Worm (Caenorhabditis elegans): ENCODE results near the gene Y69H2.9.

DNA sequence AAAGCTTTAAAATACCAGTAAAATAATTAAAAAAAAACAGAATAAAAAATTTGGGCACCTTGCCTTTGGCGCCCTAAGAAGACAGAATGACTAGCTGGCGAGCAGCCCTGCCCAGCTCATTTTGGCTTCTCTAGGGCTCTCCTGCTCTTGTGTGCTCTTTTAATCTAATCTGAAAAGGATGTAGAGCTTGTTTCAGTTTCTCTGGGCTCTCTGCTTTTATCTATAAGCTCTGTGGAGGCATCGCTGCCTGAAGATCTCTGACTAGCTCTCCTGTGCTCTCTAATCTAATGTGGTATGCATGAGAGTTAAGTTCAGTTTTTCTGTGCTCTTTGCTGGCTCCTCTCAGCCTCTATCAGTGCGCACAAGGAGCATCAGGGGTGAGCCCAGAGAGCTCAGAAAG lies 24.5 kb downstream of the Y69H2.9 start:
- no peak for TF ChIP-seq ama-1 (optimal IDR thresholded peaks at IDR 0.05)
- TF ChIP-seq scrt-1 (GFP tag; IDR thresholded peaks at IDR 0.05) = no peak
- no peak for TF ChIP-seq hnd-1 (tag; optimal IDR thresholded peaks at IDR 0.05)
- TF ChIP-seq flt-1 (GFP tag; IDR thresholded peaks at IDR 0.05) = no peak
- no peak for TF ChIP-seq B0310.2 (tag; optimal IDR thresholded peaks at IDR 0.05)
- no peak for TF ChIP-seq hmg-4 (GFP tag; optimal IDR thresholded peaks at IDR 0.05)
- no peak for TF ChIP-seq ceh-36 (tag; optimal IDR thresholded peaks at IDR 0.05)
- TF ChIP-seq tra-4 (tag; optimal IDR thresholded peaks at IDR 0.05) = no peak
- no peak for TF ChIP-seq hmbx-1 (tag; optimal IDR thresholded peaks at IDR 0.05)
- TF ChIP-seq sea-1 (GFP tag; conservative IDR thresholded peaks at IDR 0.05) = no peak
- no peak for TF ChIP-seq tbx-37 (GFP tag; conservative IDR thresholded peaks at IDR 0.05)
- TF ChIP-seq pes-1 (GFP tag; IDR thresholded peaks at IDR 0.05) = no peak
- no peak for TF ChIP-seq tbx-11 (GFP tag; IDR thresholded peaks at IDR 0.05)
- TF ChIP-seq F13C5.2 (tag; optimal IDR thresholded peaks at IDR 0.05) = no peak
